Fruit fly (Drosophila melanogaster): Measurements from ENCODE around the gene CG13101.

Gene CG13101

dm6 chr2L:8941736-8942337 lies 42.8 kb downstream of the CG13101 start, which contains the start of gene Argl (continued):
- TF ChIP-seq CG2875 (GFP tag; optimal IDR thresholded peaks at IDR 0.05) (no peak), Med (GFP tag) (peak; percentile 49), oc (tag; optimal IDR thresholded peaks at IDR 0.05) (no peak), CG14965 (GFP tag; optimal IDR thresholded peaks at IDR 0.05; ENCODE audit: borderline replicate concordance) (no peak), z (GFP tag; IDR thresholded peaks at IDR 0.05) (no peak), cas (GFP tag; IDR thresholded peaks at IDR 0.05) (no peak), CG12155 (GFP tag; optimal IDR thresholded peaks at IDR 0.05) (no peak), CG17912 (GFP tag; optimal IDR thresholded peaks at IDR 0.05) (no peak), CG42726 (GFP tag; IDR thresholded peaks at IDR 0.05; ENCODE audit: partially characterized antibody) (no peak), CG13894 (tag; optimal IDR thresholded peaks at IDR 0.05) (no peak), CG13296 (GFP tag; optimal IDR thresholded peaks at IDR 0.05) (peak; percentile 32), rib (GFP tag; IDR thresholded peaks at IDR 0.05) (no peak), CG10366 (GFP tag; IDR thresholded peaks at IDR 0.05) (no peak), bigmax (GFP tag; optimal IDR thresholded peaks at IDR 0.05) (no peak), row (GFP tag; IDR thresholded peaks at IDR 0.05) (peak; percentile 31; the same call in 1 of the 3 replicates), p53 (GFP tag; optimal IDR thresholded peaks at IDR 0.05) (no peak), NC2α (GFP tag; optimal IDR thresholded peaks at IDR 0.05) (no peak), CG18476 (GFP tag; optimal IDR thresholded peaks at IDR 0.05) (no peak), bcd (GFP tag; optimal IDR thresholded peaks at IDR 0.05) (no peak), CG3847 (GFP tag; IDR thresholded peaks at IDR 0.05) (no peak), emc (GFP tag; optimal IDR thresholded peaks at IDR 0.05) (no peak), Mad (GFP tag; optimal IDR thresholded peaks at IDR 0.05) (no peak), cwo (GFP tag; optimal IDR thresholded peaks at IDR 0.05) (no peak), HmgZ (tag; optimal IDR thresholded peaks at IDR 0.05) (no peak), CG3281 (GFP tag; optimal IDR thresholded peaks at IDR 0.05) (peak; percentile 21), CG4707 (GFP tag; optimal IDR thresholded peaks at IDR 0.05) (no peak), CG12659 (GFP tag; optimal IDR thresholded peaks at IDR 0.05) (no peak), gem (tag; optimal IDR thresholded peaks at IDR 0.05) (peak; percentile 9), H2.0 (GFP tag; IDR thresholded peaks at IDR 0.05) (no peak), CG13624 (GFP tag; optimal IDR thresholded peaks at IDR 0.05) (no peak), lola (GFP tag; optimal IDR thresholded peaks at IDR 0.05) (no peak), CHES-1-like (GFP tag; optimal IDR thresholded peaks at IDR 0.05) (no peak), CG7357 (GFP tag; IDR thresholded peaks at IDR 0.05) (no peak), CG15269 (tag; optimal IDR thresholded peaks at IDR 0.05) (peak; percentile 17), BtbVII (GFP tag; optimal IDR thresholded peaks at IDR 0.05) (no peak), CG17568 (GFP tag; optimal IDR thresholded peaks at IDR 0.05) (no peak), dmrt11E (tag; optimal IDR thresholded peaks at IDR 0.05) (no peak), sd (tag; optimal IDR thresholded peaks at IDR 0.05) (peak; percentile 20), lab (GFP tag; optimal IDR thresholded peaks at IDR 0.05) (peak; percentile 19), inv (GFP tag; IDR thresholded peaks at IDR 0.05; ENCODE audit: partially characterized antibody) (no peak), grn (GFP tag; optimal IDR thresholded peaks at IDR 0.05) (peak; percentile 42), gsb-n (tag; optimal IDR thresholded peaks at IDR 0.05) (no peak), CG18619 (GFP tag; optimal IDR thresholded peaks at IDR 0.05) (no peak), CG13424 (tag; optimal IDR thresholded peaks at IDR 0.05) (no peak), grau (tag; optimal IDR thresholded peaks at IDR 0.05) (peak; percentile 27), sug (tag; optimal IDR thresholded peaks at IDR 0.05) (peak; percentile 54), CG34376 (GFP tag; optimal IDR thresholded peaks at IDR 0.05) (peak; percentile 74), CG13775 (GFP tag; optimal IDR thresholded peaks at IDR 0.05) (no peak), ems (GFP tag; optimal IDR thresholded peaks at IDR 0.05) (no peak), CG11723 (GFP tag; optimal IDR thresholded peaks at IDR 0.05) (no peak)
